Worm (Caenorhabditis elegans) whole organism, midembryonic: Measurements from ENCODE around the gene E02A10.4.

Experiments used
- T22C8.4 ChIP-seq: fragments of 200-800 bp; sonication (Bioruptor generic); IDR thresholded peaks from 2 replicates; pipeline ENCODE4 v1.3.6; 2022; ENCODE audit warnings: missing genetic modification characterization, missing compliant biosample characterization
- cog-1 ChIP-seq: sonication (generic microtip); optimal IDR thresholded peaks from 2 replicates; lab custom pipeline; 2016; ENCODE audit warnings: missing genetic modification characterization, missing compliant biosample characterization
- flt-1 ChIP-seq: fragments of 200-800 bp; sonication (Bioruptor generic); IDR thresholded peaks from 2 replicates; pipeline ENCODE4 v1.3.6; 2022; ENCODE audit warnings: missing genetic modification characterization, missing compliant biosample characterization
- klf-2 ChIP-seq: fragments of 200-800 bp; sonication (Bioruptor generic); conservative IDR thresholded peaks from 2 replicates; pipeline ENCODE4 v1.3.6; 2022; ENCODE audit warnings: missing genetic modification reagents, missing genetic modification characterization, missing compliant biosample characterization
- med-1 ChIP-seq: sonication (generic microtip); optimal IDR thresholded peaks from 2 replicates; lab custom pipeline; 2017; ENCODE audit warnings: missing genetic modification characterization, mild to moderate bottlenecking, missing compliant biosample characterization, antibody characterized with exemption, missing genetic modification reagents; ENCODE audit not compliant: insufficient read depth
- ref-1 ChIP-seq: fragments of 200-800 bp; sonication (Bioruptor generic); conservative IDR thresholded peaks from 2 replicates; pipeline ENCODE4 v1.3.6; 2022; ENCODE audit warnings: missing genetic modification reagents, missing genetic modification characterization, missing compliant biosample characterization
- tab-1 ChIP-seq: fragments of 200-800 bp; sonication (Bioruptor generic); IDR thresholded peaks from 2 replicates; pipeline ENCODE4 v1.3.6; 2022; ENCODE audit warnings: missing genetic modification characterization, missing compliant biosample characterization
- ztf-23 ChIP-seq: fragments of 200-800 bp; sonication (Bioruptor generic); IDR thresholded peaks from 2 replicates; pipeline ENCODE4 v1.3.6; 2022; ENCODE audit warnings: missing genetic modification reagents, missing genetic modification characterization, missing compliant biosample characterization
- ztf-29 ChIP-seq: fragments of 200-800 bp; sonication (Bioruptor generic); IDR thresholded peaks from 2 replicates; pipeline ENCODE4 v1.3.6; 2022; ENCODE audit warnings: missing genetic modification reagents, missing genetic modification characterization, missing compliant biosample characterization

E02A10.4 gene

DNA sequence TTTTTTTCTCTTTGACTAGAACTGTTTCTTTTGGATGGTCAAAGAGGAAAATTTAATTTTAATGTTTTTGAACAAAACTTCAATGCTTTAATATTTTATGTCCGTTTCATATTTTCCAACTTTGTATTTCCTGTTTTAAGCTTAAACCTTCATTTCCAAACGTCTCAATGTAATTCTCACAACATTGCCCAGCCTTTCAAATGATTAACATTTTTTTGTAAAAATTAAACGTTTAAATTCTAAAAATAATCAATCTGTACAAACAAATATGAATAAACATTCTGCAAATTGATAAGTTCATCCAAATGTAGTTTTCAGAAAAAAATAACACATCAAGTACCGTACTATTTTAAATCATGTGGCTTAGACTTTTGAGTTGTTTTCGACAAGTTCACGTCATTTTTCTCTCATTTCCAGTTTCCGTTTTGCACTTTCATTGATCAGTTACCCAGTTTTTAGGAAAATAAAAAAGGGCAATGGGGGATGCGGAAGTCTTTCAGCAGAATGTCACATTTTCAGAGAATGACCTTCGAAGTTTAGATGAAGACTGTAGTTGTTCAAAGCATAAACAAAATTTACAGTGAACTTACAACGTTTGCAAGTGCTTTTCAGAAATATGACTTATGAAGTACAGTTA, 24.9 kb downstream of the E02A10.4 start:
- TF ChIP-seq flt-1 (GFP tag; lab: Robert Waterston, UW) (no peak), ztf-29 (no peak), med-1 (GFP tag; lab: Kevin White, UChicago) (no peak), ref-1 (GFP tag; lab: Robert Waterston, UW) (no peak), ztf-23 (no peak), tab-1 (GFP tag; lab: Robert Waterston, UW) (no peak), T22C8.4 (GFP tag; lab: Robert Waterston, UW) (no peak), klf-2 (GFP tag; lab: Robert Waterston, UW) (no peak), cog-1 (tag; lab: Kevin White, UChicago) (no peak)

DNA sequence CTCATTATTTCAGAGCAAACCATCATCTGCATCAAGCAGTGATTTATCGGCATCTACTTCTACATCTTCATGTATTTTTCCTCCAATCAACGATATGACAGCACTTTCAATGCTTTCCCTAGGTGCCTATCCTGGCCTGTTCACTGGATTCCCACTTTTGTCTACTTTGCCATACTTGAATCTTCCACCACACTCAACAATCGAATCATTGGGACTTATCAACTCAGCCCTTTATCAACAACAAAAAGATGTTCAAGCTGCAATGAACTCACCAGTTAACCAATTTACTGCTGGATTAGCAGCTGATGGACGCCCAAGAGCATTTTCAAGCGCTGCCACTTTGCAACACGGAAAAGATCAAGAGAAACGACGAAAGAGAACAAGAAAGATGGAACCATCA, 26.5 kb downstream of the E02A10.4 start:
- TF ChIP-seq ztf-23 (no peak), klf-2 (GFP tag; lab: Robert Waterston, UW) (no peak), cog-1 (tag; lab: Kevin White, UChicago) (no peak), med-1 (GFP tag; lab: Kevin White, UChicago) (no peak), T22C8.4 (GFP tag; lab: Robert Waterston, UW) (no peak), ref-1 (GFP tag; lab: Robert Waterston, UW) (no peak), tab-1 (GFP tag; lab: Robert Waterston, UW) (no peak), ztf-29 (no peak), flt-1 (GFP tag; lab: Robert Waterston, UW) (no peak)

DNA sequence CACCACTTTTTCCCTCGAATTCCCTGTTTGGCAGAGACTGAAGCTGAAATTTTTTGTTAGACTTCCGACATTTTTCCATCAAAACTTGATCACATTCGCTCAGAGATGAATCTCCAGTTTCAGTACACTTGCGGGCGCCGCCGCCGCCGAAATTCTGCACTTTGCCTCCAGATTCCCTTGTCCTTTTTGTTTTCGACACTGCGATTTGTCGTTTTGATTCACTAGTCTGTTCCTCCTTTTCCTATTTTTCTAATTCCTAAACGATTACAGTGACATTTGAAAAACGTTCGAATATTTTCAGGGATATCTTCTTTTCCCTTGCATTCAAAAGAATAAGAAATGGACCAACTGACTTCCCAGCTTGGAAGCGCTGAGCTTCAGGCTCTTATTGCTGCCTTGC, 27.0 kb downstream of the E02A10.4 start, which contains the start of gene F45D3.2:
F45D3.2 (plus strand) TSS at position 301 of the 400 bp plus-strand sequence.
- TF ChIP-seq klf-2 (GFP tag; lab: Robert Waterston, UW) (no peak), flt-1 (GFP tag; lab: Robert Waterston, UW) (no peak), med-1 (GFP tag; lab: Kevin White, UChicago) (no peak), ztf-29 (no peak), ztf-23 (no peak), cog-1 (tag; lab: Kevin White, UChicago) (no peak), T22C8.4 (GFP tag; lab: Robert Waterston, UW) (no peak), ref-1 (GFP tag; lab: Robert Waterston, UW) (no peak)

DNA sequence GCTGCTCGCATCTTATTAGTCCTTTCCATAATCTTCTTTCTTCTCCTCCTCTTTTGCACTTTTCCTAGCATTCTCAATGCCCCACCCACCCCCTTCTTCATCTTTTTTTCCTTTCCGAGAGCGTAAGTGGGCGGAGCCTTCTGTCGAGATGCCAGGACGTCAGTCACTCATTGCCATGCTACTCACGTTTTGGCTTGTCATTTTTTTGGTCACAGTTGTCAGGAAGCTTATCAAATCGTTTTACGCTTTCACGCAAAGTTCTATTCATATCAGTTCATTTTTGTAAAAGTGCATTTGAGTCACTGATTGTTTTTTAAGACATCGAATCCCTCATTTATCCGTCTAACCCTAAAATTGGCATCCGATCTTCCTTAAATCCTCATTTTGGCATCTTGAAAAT, 27.7 kb downstream of the E02A10.4 start:
- TF ChIP-seq flt-1 (GFP tag; lab: Robert Waterston, UW), result no peak
- no peak for TF ChIP-seq tab-1 (GFP tag; lab: Robert Waterston, UW)
- TF ChIP-seq klf-2 (GFP tag; lab: Robert Waterston, UW), result no peak
- TF ChIP-seq ztf-23, result no peak
- no peak for TF ChIP-seq cog-1 (tag; lab: Kevin White, UChicago)
- no peak for TF ChIP-seq ztf-29

DNA sequence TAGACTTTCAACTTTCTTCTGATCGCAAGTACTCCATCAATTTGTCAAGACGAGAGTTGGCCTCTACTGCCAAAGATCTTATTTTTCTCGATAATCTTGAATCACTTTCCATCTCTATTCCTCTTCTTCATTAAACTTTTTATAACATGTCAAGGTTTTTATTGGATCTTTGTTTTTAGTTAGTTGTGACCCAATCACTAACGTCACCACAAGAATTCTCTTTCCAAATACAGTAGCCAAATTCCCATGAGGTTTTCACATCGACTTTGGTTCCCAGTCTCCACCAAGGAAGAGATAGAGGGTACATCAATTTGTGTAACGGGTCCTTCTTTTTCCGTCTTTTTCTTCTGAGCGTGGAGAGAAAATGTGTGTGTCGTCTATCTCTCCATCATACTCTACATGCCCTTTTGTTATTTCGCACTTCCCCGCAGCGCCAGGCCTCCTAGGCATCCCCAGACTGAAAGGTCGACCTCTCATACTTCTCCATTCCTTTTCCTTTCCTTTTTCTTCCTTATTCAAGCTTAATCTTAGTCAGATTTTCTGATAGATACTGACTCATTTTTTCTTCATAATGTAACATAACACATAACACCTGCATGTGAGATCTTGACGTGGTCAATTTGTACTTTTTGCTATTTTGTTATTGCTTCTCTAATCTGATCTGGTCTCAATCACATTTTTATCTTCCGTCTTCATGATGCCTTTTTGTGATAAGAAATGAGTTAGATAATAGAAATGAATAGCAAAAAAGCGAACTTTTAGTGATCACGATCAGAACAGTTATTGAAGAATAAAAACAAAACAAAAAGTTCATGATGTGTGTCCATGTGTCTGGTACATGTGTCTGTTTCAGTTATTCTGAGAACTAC, 28.5 kb downstream of the E02A10.4 start:
- TF ChIP-seq klf-2 (GFP tag; lab: Robert Waterston, UW) (no peak), cog-1 (tag; lab: Kevin White, UChicago) (no peak), ztf-29 (no peak), T22C8.4 (GFP tag; lab: Robert Waterston, UW) (no peak), ref-1 (GFP tag; lab: Robert Waterston, UW) (no peak), ztf-23 (no peak), flt-1 (GFP tag; lab: Robert Waterston, UW) (no peak), tab-1 (GFP tag; lab: Robert Waterston, UW) (no peak), med-1 (GFP tag; lab: Kevin White, UChicago) (no peak)

DNA sequence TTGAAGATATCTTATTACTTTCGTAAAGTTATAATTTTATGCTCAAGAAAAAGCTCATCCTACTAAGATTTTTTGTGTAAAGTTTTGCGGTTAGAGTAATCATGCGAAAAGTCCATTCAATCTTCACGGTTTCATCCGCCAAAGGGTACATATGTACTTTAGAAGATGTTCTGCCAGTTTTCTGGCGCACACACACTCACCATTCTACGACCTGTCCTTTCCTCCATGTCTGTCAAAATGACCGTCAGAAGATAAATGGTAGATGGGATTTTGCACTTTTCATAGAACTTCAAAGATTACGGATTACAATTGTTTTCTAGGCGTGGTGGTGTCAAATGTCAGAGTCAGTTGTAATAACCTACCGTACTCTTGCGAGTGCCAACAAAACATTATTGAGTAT, 30.2 kb downstream of the E02A10.4 start:
- TF ChIP-seq ztf-29, result no peak

DNA sequence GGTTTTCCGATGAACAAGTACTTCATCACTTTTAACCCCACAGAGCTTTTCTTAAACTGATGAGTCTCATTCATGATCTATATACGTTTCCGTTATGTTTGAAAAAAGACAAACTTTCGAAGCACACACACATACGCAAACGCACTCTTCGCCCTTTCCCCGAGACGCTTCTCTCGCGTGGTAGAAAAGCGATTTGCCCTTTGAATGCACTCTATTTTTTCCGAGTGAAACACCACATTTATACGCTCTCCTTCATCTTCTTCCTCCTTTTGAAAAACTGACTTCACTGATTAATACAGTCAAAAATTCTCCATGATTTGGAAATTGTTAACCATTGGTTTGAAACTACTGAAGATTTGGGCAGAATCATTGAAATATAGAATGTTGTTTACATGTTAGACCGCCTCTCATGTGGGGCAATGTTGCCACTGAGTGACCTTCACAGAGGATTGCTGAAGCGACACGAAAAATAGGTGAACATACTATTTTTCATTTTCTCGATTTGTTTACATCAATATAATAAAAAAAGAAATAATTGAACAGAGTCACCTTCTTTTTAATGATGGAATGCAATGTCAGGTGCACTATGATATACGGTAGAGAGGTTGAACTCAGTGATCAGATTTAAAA, 31.2 kb downstream of the E02A10.4 start:
- no peak for TF ChIP-seq med-1 (GFP tag; lab: Kevin White, UChicago)
- TF ChIP-seq tab-1 (GFP tag; lab: Robert Waterston, UW), result no peak
- TF ChIP-seq ztf-29, result no peak
- no peak for TF ChIP-seq T22C8.4 (GFP tag; lab: Robert Waterston, UW)
- no peak for TF ChIP-seq ztf-23
- no peak for TF ChIP-seq klf-2 (GFP tag; lab: Robert Waterston, UW)
- TF ChIP-seq flt-1 (GFP tag; lab: Robert Waterston, UW), result no peak

DNA sequence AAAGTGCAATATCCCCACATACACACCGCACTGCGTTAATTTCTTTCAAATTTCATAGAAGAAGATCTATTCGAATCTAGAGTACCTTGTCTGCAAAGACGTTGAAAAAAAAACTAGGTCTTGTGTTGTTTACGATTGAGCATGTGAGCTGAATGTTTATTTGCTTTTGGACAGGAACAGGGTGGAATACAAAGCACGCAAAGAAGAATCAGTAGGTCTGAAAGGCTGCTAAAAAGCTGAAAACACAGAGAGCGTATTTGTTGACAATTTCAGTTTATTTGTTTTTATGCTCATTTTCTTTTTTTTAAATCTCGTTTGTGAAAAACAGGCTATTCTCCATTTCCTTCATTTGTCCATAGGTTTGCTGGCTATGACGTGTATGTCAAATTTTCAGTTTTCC, 32.8 kb downstream of the E02A10.4 start:
- TF ChIP-seq ztf-29 (no peak), flt-1 (GFP tag; lab: Robert Waterston, UW) (no peak), med-1 (GFP tag; lab: Kevin White, UChicago) (no peak), ref-1 (GFP tag; lab: Robert Waterston, UW) (no peak), klf-2 (GFP tag; lab: Robert Waterston, UW) (no peak), ztf-23 (no peak), cog-1 (tag; lab: Kevin White, UChicago) (no peak), T22C8.4 (GFP tag; lab: Robert Waterston, UW) (no peak), tab-1 (GFP tag; lab: Robert Waterston, UW) (no peak)

DNA sequence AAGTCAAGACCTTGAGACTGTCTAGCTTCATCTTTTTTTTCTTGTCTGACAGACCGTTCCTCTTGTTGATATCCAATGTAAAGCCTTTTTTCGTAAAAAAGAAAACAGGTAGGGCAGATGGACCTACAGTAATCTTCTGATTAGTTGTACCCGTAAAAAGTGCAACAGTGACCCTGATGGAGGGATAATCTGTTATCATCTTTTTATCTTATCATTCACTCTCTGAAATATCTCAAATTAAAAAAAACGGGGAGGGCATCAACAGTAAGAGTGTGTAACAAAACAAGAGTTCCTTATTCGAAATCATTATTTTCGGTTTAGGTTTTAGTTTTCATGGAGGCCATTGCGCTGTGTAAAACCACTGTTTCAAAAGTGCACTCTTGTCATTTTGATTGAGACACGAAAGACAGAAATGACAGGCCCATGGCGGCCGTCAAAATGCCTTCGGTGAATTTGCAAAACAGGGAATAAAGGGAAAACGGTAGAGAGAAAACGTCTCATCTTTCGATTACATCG, 34.1 kb downstream of the E02A10.4 start:
- no peak for TF ChIP-seq flt-1 (GFP tag; lab: Robert Waterston, UW)
- TF ChIP-seq T22C8.4 (GFP tag; lab: Robert Waterston, UW), result no peak
- TF ChIP-seq ztf-29, result no peak
- TF ChIP-seq ztf-23, result no peak
- TF ChIP-seq med-1 (GFP tag; lab: Kevin White, UChicago), result no peak
- TF ChIP-seq klf-2 (GFP tag; lab: Robert Waterston, UW), result no peak
- TF ChIP-seq ref-1 (GFP tag; lab: Robert Waterston, UW), result no peak
- TF ChIP-seq tab-1 (GFP tag; lab: Robert Waterston, UW), result no peak
- TF ChIP-seq cog-1 (tag; lab: Kevin White, UChicago), result no peak
